Worm (Caenorhabditis elegans) whole organism, early embryonic: ENCODE results near the gene srh-184.

ENCODE experiments used
- B0310.2 ChIP-seq: sonication (generic microtip); optimal IDR thresholded peaks from 2 replicates; lab custom pipeline; 2016; ENCODE audit warnings: mild to moderate bottlenecking, missing genetic modification characterization, missing compliant biosample characterization
- F13C5.2 ChIP-seq: sonication (generic microtip); optimal IDR thresholded peaks from 2 replicates; lab custom pipeline; 2017; ENCODE audit warnings: mild to moderate bottlenecking, missing genetic modification characterization, inconsistent platforms, missing compliant biosample characterization
- aly-1 ChIP-seq: sonication (generic microtip); optimal IDR thresholded peaks from 2 replicates; lab custom pipeline; 2016; ENCODE audit warnings: missing genetic modification characterization, missing compliant biosample characterization
- ama-1 ChIP-seq: fragments of 150-350 bp; optimal IDR thresholded peaks from 2 replicates; lab custom pipeline; 2014
- ceh-13 ChIP-seq: fragments of 200-800 bp; sonication (Bioruptor generic); optimal IDR thresholded peaks from 2 replicates; lab custom pipeline; 2018; ENCODE audit warnings: mild to moderate bottlenecking, missing genetic modification characterization, missing compliant biosample characterization
- ceh-36 ChIP-seq: sonication (generic microtip); optimal IDR thresholded peaks from 2 replicates; lab custom pipeline; 2016; ENCODE audit warnings: missing genetic modification characterization, inconsistent platforms, missing compliant biosample characterization
- ets-7 ChIP-seq: sonication (generic microtip); optimal IDR thresholded peaks from 2 replicates; lab custom pipeline; 2016; ENCODE audit warnings: missing genotype, missing genetic modification characterization, missing compliant biosample characterization
- flt-1 ChIP-seq: fragments of 200-800 bp; sonication (Bioruptor generic); IDR thresholded peaks from 2 replicates; pipeline ENCODE4 v1.3.6; 2022; ENCODE audit warnings: missing genetic modification characterization, missing compliant biosample characterization
- hmbx-1 ChIP-seq: sonication (generic microtip); optimal IDR thresholded peaks from 2 replicates; lab custom pipeline; 2016; ENCODE audit warnings: mild to moderate bottlenecking, missing genetic modification characterization, missing compliant biosample characterization
- hmg-4 ChIP-seq: fragments of 200-800 bp; sonication (Bioruptor generic); optimal IDR thresholded peaks from 2 replicates; lab custom pipeline; 2018; ENCODE audit warnings: mild to moderate bottlenecking, missing genetic modification characterization, missing compliant biosample characterization
- hnd-1 ChIP-seq: sonication (generic microtip); optimal IDR thresholded peaks from 2 replicates; lab custom pipeline; 2016; ENCODE audit warnings: missing genetic modification characterization, missing compliant biosample characterization
- pes-1 ChIP-seq: fragments of 200-800 bp; sonication (Bioruptor generic); IDR thresholded peaks from 2 replicates; pipeline ENCODE4 v1.3.6; 2022; ENCODE audit warnings: missing genetic modification reagents, missing genetic modification characterization, missing compliant biosample characterization
- scrt-1 ChIP-seq: fragments of 200-800 bp; sonication (Bioruptor generic); IDR thresholded peaks from 2 replicates; pipeline ENCODE4 v1.3.6; 2022; ENCODE audit warnings: missing genetic modification characterization, missing compliant biosample characterization
- sea-1 ChIP-seq: fragments of 200-800 bp; sonication (Bioruptor generic); conservative IDR thresholded peaks from 2 replicates; pipeline ENCODE4 v1.3.6; 2022; ENCODE audit warnings: missing genetic modification characterization, missing compliant biosample characterization
- tbx-11 ChIP-seq: fragments of 200-800 bp; sonication (Bioruptor generic); IDR thresholded peaks from 2 replicates; pipeline ENCODE4 v1.3.6; 2022; ENCODE audit warnings: missing genetic modification characterization, missing compliant biosample characterization
- tbx-37 ChIP-seq: fragments of 200-800 bp; sonication (Bioruptor generic); conservative IDR thresholded peaks from 2 replicates; pipeline ENCODE4 v1.3.6; 2022; ENCODE audit warnings: missing genetic modification reagents, missing genetic modification characterization, missing compliant biosample characterization
- tra-4 ChIP-seq: sonication (generic microtip); optimal IDR thresholded peaks from 2 replicates; lab custom pipeline; 2017; ENCODE audit warnings: missing genetic modification characterization, missing compliant biosample characterization

Gene srh-184

DNA sequence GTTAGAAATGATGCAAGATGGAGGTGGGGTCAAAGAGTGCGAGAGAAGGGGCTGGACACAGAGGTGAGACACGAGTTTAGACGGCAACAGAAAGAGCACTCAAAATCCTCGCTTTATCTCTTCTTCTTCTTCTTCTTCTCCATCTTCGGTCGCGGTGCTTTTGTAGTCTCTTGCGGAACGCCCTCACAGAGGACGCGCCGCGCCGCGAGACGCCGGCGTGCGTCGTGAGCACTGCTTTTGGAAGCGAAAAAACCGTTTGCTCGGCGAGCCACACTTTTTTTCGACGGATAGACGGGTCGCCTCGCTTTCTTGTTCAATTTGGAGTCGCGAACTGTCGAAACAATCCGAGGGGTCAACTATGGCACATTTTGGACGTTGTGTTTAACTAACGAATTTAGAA, 7.1 kb downstream of the srh-184 start, which contains the start of gene D1054.9:
Gene D1054.9, minus strand, starts transcription at position 137 of the 400 bp plus-strand sequence.
- TF ChIP-seq hnd-1 (tag; lab: Kevin White, UChicago) (no peak), tbx-11 (GFP tag; lab: Robert Waterston, UW) (no peak), ama-1 (lab: Kevin White, UChicago) (no peak), tra-4 (tag; lab: Kevin White, UChicago) (no peak), ceh-36 (tag; lab: Kevin White, UChicago) (no peak), scrt-1 (GFP tag; lab: Robert Waterston, UW) (no peak), flt-1 (no peak), pes-1 (no peak)

DNA sequence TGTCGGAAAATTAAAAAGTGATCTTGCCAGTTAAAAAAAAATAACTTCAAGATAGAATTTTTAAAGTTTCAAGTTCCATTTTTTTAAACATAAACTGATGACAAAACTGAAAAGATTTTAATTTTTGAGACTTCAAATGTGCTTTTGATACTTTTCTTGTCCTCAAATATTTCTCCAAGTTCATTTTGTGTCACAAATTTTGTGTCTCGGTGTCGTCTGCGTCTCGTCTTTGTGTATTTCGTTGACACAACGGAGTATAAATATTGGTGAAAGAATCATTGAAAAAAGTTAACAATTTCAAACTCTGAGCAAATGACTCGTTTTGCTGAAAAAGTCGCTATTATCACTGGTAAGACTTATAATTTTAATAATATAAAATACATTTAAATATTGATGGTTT, 14.0 kb downstream of the srh-184 start, which contains the start of gene D1054.8:
Gene D1054.8, plus strand, starts transcription at position 301 of the 400 bp plus-strand sequence.
- TF ChIP-seq flt-1 (no peak), scrt-1 (GFP tag; lab: Robert Waterston, UW) (no peak), aly-1 (tag; lab: Kevin White, UChicago) (no peak), ceh-13 (GFP tag; lab: Kevin White, UChicago) (no peak), tbx-37 (GFP tag; lab: Robert Waterston, UW) (no peak), hmbx-1 (tag; lab: Kevin White, UChicago) (no peak), B0310.2 (tag; lab: Kevin White, UChicago) (no peak)

DNA sequence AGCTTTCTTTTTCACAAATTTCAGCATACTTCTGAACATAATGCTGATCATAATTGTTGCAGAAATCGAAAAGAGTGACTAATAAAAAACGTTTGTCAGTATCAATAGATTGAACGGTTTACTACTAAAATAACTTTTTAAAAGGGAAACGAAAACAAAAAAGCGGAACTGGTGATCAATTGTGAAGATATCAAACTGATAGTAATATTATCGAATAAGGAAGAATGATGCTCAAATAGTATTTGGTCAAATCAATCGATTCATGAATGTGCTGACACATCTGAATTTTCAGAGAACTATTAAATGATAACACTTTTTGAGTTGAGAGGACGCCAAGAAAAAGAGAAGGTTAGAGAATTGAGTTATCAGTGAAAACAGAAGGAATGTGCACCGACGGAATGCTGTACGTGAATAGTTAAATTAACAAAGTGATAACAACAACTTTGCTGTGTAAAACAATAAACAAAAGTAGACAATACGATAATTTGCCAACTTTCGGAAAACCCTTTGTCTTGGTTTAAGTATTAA, 21.4 kb downstream of the srh-184 start, which contains the start of gene D1054.5:
Gene D1054.5, minus strand, starts transcription at position 51 of the 528 bp plus-strand sequence.
- TF ChIP-seq ama-1 (lab: Kevin White, UChicago), result no peak
- TF ChIP-seq hmg-4 (GFP tag; lab: Kevin White, UChicago), result no peak
- TF ChIP-seq flt-1, result no peak
- no peak for TF ChIP-seq scrt-1 (GFP tag; lab: Robert Waterston, UW)
- TF ChIP-seq ceh-36 (tag; lab: Kevin White, UChicago), result no peak
- no peak for TF ChIP-seq tra-4 (tag; lab: Kevin White, UChicago)
- TF ChIP-seq B0310.2 (tag; lab: Kevin White, UChicago), result no peak
- no peak for TF ChIP-seq tbx-37 (GFP tag; lab: Robert Waterston, UW)
- TF ChIP-seq ets-7, result no peak
- no peak for TF ChIP-seq F13C5.2

DNA sequence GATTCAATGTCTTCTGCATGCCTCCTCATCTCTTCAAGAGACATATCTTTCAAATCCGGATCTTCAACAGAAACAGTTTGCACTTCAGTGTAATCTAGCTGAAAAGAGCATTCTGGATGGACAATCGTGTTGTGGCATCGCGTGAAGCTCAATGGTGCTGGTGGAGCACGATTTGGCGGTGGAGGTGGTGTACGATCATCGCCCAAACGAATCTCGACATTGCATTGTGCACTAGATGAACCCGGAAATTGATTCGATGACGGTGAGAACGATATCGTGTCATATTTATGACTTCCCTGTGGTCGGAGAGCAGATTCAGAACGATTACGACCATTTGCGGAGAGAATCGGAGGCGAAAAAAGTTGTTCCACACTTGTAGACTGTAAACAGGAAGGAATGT, 24.8 kb downstream of the srh-184 start:
- TF ChIP-seq ceh-36 (tag; lab: Kevin White, UChicago) (no peak), ets-7 (no peak), flt-1 (no peak), scrt-1 (GFP tag; lab: Robert Waterston, UW) (no peak), tbx-11 (GFP tag; lab: Robert Waterston, UW) (no peak), sea-1 (GFP tag; lab: Robert Waterston, UW) (no peak), tra-4 (tag; lab: Kevin White, UChicago) (no peak)

DNA sequence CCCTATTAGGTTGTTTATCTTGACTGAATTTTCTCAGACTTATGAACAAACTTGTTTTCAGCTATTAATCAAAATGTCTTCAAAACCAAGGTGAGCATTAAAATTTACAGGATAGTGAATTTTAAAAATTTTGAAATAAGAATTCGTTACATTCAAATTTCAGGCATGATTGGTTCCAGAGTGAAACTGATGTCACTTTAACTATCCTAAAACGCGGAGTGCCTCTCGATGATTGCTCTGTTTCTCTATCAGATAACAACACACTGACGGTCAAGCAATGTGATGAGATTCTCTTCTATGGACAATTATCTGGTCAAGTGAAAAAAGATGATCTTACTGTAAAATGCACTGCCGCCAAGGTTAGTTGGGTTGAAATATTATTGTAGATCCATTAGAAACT, 26.6 kb downstream of the srh-184 start, which contains the start of gene D1054.3:
Gene D1054.3, plus strand, starts transcription at position 62 of the 400 bp plus-strand sequence.
- TF ChIP-seq hmbx-1 (tag; lab: Kevin White, UChicago) (no peak), hmg-4 (GFP tag; lab: Kevin White, UChicago) (no peak), sea-1 (GFP tag; lab: Robert Waterston, UW) (no peak), ceh-13 (GFP tag; lab: Kevin White, UChicago) (no peak), ceh-36 (tag; lab: Kevin White, UChicago) (no peak), F13C5.2 (no peak), aly-1 (tag; lab: Kevin White, UChicago) (no peak), hnd-1 (tag; lab: Kevin White, UChicago) (no peak)

DNA sequence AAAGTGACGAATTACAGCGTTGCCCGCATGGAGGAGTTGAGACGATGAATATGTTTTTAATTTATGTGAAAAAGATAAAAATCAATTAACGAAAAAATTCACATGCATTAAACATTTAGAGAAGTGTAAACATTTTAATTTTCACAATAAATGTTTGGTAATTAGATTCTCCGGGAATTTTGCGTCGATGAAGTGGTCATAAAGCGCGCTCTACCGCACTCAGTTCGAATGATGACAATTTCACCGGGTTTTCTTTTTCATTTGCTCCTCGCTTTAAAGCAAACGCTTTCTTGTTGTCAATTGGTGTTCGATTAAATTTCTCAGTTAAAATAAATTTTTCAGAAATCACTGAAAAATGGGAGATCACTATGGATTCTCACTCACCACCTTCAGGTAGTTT, 28.0 kb downstream of the srh-184 start, which contains the start of the genes D1054.1 and pas-2:
Gene D1054.1, minus strand, starts transcription at position 192 of the 400 bp plus-strand sequence.
Gene pas-2, plus strand, starts transcription at position 343 of the 400 bp plus-strand sequence.
- TF ChIP-seq ets-7 (no peak), ama-1 (lab: Kevin White, UChicago) (no peak), tra-4 (tag; lab: Kevin White, UChicago) (no peak), F13C5.2 (no peak), tbx-11 (GFP tag; lab: Robert Waterston, UW) (no peak), pes-1 (no peak), hnd-1 (tag; lab: Kevin White, UChicago) (no peak), ceh-36 (tag; lab: Kevin White, UChicago) (no peak), flt-1 (no peak), hmbx-1 (tag; lab: Kevin White, UChicago) (no peak), sea-1 (GFP tag; lab: Robert Waterston, UW) (no peak), scrt-1 (GFP tag; lab: Robert Waterston, UW) (no peak), B0310.2 (tag; lab: Kevin White, UChicago) (no peak), hmg-4 (GFP tag; lab: Kevin White, UChicago) (no peak), tbx-37 (GFP tag; lab: Robert Waterston, UW) (no peak), aly-1 (tag; lab: Kevin White, UChicago) (no peak), ceh-13 (GFP tag; lab: Kevin White, UChicago) (no peak)

DNA sequence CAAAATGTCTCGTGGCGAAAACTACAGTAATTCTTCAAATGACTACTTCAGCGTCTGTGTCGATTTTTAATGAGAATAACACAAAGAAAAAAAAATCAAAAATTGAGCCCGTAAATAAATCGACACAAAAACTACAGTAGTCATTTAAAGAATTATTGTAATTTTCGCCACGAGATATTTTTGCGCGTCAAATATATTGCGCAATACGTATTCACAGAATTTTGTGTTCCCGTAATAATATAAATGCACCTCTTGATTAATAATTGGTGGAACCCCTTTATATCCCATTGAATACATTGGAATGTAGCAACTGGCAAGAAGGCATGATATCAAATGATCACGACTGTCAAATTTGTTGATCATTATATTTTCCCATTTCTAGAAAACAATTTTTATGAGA, 29.1 kb downstream of the srh-184 start:
- no peak for TF ChIP-seq ets-7

DNA sequence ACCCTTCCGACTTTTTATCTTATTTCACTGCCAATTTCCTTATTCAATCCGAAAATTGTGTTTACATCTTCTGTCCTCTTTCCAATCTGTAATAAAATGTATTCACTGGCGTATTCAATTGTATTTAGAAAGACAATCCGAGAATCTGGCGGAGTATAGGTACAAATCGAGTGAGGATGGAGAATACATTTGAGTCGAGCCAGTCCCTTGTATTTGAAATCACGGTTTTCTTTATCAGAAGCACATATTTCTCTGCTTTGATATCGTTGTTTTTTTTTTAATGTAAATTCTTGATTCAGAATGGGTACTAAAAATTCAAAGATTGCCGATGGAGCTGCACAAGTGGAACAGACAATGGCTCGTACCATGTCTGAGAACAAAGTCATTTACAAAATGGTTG, 33.9 kb downstream of the srh-184 start, which contains the start of gene ocr-1:
Gene ocr-1, plus strand, starts transcription at position 301 of the 400 bp plus-strand sequence.
- TF ChIP-seq scrt-1 (GFP tag; lab: Robert Waterston, UW), result no peak
- TF ChIP-seq ceh-13 (GFP tag; lab: Kevin White, UChicago), result no peak
- no peak for TF ChIP-seq ceh-36 (tag; lab: Kevin White, UChicago)
- no peak for TF ChIP-seq ets-7
- no peak for TF ChIP-seq hmg-4 (GFP tag; lab: Kevin White, UChicago)
- no peak for TF ChIP-seq tbx-37 (GFP tag; lab: Robert Waterston, UW)
- TF ChIP-seq hnd-1 (tag; lab: Kevin White, UChicago), result no peak
- no peak for TF ChIP-seq B0310.2 (tag; lab: Kevin White, UChicago)
- no peak for TF ChIP-seq tra-4 (tag; lab: Kevin White, UChicago)
- TF ChIP-seq tbx-11 (GFP tag; lab: Robert Waterston, UW), result no peak
- TF ChIP-seq ama-1 (lab: Kevin White, UChicago), result no peak
- no peak for TF ChIP-seq sea-1 (GFP tag; lab: Robert Waterston, UW)
- TF ChIP-seq hmbx-1 (tag; lab: Kevin White, UChicago), result no peak
